Worm (Caenorhabditis elegans): ENCODE results near the gene pept-1.

DNA sequence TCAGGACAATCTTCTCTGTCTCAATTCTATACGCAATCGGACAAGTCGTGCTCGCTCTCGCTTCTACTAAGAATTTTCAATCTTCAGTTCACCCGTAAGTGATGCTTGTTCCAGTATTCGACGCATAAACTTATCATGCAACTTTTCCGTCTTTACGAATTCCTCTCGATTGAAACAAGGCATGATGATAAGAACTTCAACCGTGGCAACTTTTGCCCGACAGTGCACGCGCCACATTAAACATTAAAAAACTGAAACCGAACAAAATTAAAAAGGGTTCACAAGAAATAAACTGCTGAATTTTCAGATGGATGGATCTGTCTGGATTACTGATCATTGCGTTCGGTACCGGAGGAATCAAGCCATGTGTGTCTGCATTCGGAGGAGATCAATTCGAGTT is 1.8 kb downstream of the pept-1 start:
- no peak for TF ChIP-seq R02D3.7 (tag; optimal IDR thresholded peaks at IDR 0.05)
- TF ChIP-seq tbx-2 (tag; optimal IDR thresholded peaks at IDR 0.05): no peak
- no peak for TF ChIP-seq ztf-11 (tag; optimal IDR thresholded peaks at IDR 0.05)
- TF ChIP-seq nhr-28 (tag; optimal IDR thresholded peaks at IDR 0.05): no peak
- TF ChIP-seq skn-1 (tag; optimal IDR thresholded peaks at IDR 0.05): no peak
- no peak for TF ChIP-seq nhr-77 (tag; optimal IDR thresholded peaks at IDR 0.05)
- no peak for TF ChIP-seq unc-62 (GFP tag; optimal IDR thresholded peaks at IDR 0.05)
- TF ChIP-seq elt-3 (tag; optimal IDR thresholded peaks at IDR 0.05): no peak
- no peak for TF ChIP-seq nhr-237 (tag; optimal IDR thresholded peaks at IDR 0.05)
- no peak for TF ChIP-seq egl-27 (tag; optimal IDR thresholded peaks at IDR 0.05)
- no peak for TF ChIP-seq ama-1 (optimal IDR thresholded peaks at IDR 0.05)
- no peak for TF ChIP-seq ztf-4 (tag; optimal IDR thresholded peaks at IDR 0.05)

Measured in whole organism, L3 larva.